Worm (Caenorhabditis elegans): ENCODE results near the gene W09G12.10.

W09G12.10 gene

ce11 chrIV:1234780-1235179, 13.7 kb upstream of the W09G12.10 start:
- TF ChIP-seq unc-62 (GFP tag; optimal IDR thresholded peaks at IDR 0.05) = no peak

ce11 chrIV:1232419-1233145, 11.5 kb upstream of the W09G12.10 start:
- no peak for TF ChIP-seq unc-62 (GFP tag; optimal IDR thresholded peaks at IDR 0.05)

ce11 chrIV:1231589-1231988, 10.5 kb upstream of the W09G12.10 start, which contains the start of gene W09G12.6:
W09G12.6 (plus strand) TSS chrIV:1231889.
- TF ChIP-seq unc-62 (GFP tag; optimal IDR thresholded peaks at IDR 0.05) = no peak

- no peak for TF ChIP-seq unc-62 (GFP tag; optimal IDR thresholded peaks at IDR 0.05)
Observed at ce11 chrIV:1228675-1229130, 7.6 kb upstream of the W09G12.10 start, which contains the start of gene W09G12.7. W09G12.7 (plus strand) TSS chrIV:1229080.

ce11 chrIV:1225596-1226232, 4.6 kb upstream of the W09G12.10 start, which contains the start of gene W09G12.8:
W09G12.8 (plus strand) TSS chrIV:1226182.
- no peak for TF ChIP-seq unc-62 (GFP tag; optimal IDR thresholded peaks at IDR 0.05)

- TF ChIP-seq unc-62 (GFP tag; optimal IDR thresholded peaks at IDR 0.05) = no peak
Observed at ce11 chrIV:1224781-1225180, 3.7 kb upstream of the W09G12.10 start.

ce11 chrIV:1216290-1216689, 4.8 kb downstream of the W09G12.10 start, which contains the start of gene W09G12.9:
W09G12.9 (plus strand) TSS chrIV:1216590.
- no peak for TF ChIP-seq unc-62 (GFP tag; optimal IDR thresholded peaks at IDR 0.05)

- TF ChIP-seq unc-62 (GFP tag; optimal IDR thresholded peaks at IDR 0.05) = no peak
Observed at ce11 chrIV:1215536-1215935, 5.6 kb downstream of the W09G12.10 start.

ce11 chrIV:1213192-1213591, 7.9 kb downstream of the W09G12.10 start:
- no peak for TF ChIP-seq unc-62 (GFP tag; optimal IDR thresholded peaks at IDR 0.05)

- TF ChIP-seq unc-62 (GFP tag; optimal IDR thresholded peaks at IDR 0.05) = no peak
Observed at ce11 chrIV:1212357-1212756, 8.7 kb downstream of the W09G12.10 start.

ce11 chrIV:1211902-1212301, 9.2 kb downstream of the W09G12.10 start:
- TF ChIP-seq unc-62 (GFP tag; optimal IDR thresholded peaks at IDR 0.05) = no peak

- no peak for TF ChIP-seq unc-62 (GFP tag; optimal IDR thresholded peaks at IDR 0.05)
Observed at ce11 chrIV:1209813-1210212, 11.3 kb downstream of the W09G12.10 start.

ce11 chrIV:1209320-1209719, 11.8 kb downstream of the W09G12.10 start:
- no peak for TF ChIP-seq unc-62 (GFP tag; optimal IDR thresholded peaks at IDR 0.05)

ce11 chrIV:1207980-1208379, 13.1 kb downstream of the W09G12.10 start, which contains the start of gene dsl-1:
dsl-1 (minus strand) TSS chrIV:1208080.
- TF ChIP-seq unc-62 (GFP tag; optimal IDR thresholded peaks at IDR 0.05) = no peak

ce11 chrIV:1204870-1205269, 16.2 kb downstream of the W09G12.10 start, which contains the start of gene dsl-2:
dsl-2 (minus strand) TSS chrIV:1204970.
- no peak for TF ChIP-seq unc-62 (GFP tag; optimal IDR thresholded peaks at IDR 0.05)

ce11 chrIV:1199501-1199900, 21.6 kb downstream of the W09G12.10 start:
- no peak for TF ChIP-seq unc-62 (GFP tag; optimal IDR thresholded peaks at IDR 0.05)

ce11 chrIV:1192765-1193164, 28.3 kb downstream of the W09G12.10 start, which contains the start of gene spl-3:
spl-3 (plus strand) TSS chrIV:1193065.
- no peak for TF ChIP-seq unc-62 (GFP tag; optimal IDR thresholded peaks at IDR 0.05)

Measured in whole organism, dauer.